Worm (Caenorhabditis elegans) whole organism, L3 larva: Measurements from ENCODE around the gene nhr-86.

Source experiments
- elt-2 ChIP-seq: sonication (generic microtip); optimal IDR thresholded peaks from 2 replicates; lab custom pipeline; 2016; ENCODE audit warnings: missing genetic modification reagents, mild to moderate bottlenecking, missing genetic modification characterization, missing compliant biosample characterization
- lin-39 ChIP-seq: fragments of 150-350 bp; optimal IDR thresholded peaks from 2 replicates; lab custom pipeline; 2018; ENCODE audit warnings: missing biosample characterization, missing genetic modification reagents, missing genetic modification characterization
- nhr-12 ChIP-seq: fragments of 150-350 bp; optimal IDR thresholded peaks from 2 replicates; lab custom pipeline; 2014; ENCODE audit warnings: missing biosample characterization, missing genetic modification characterization
- nhr-23 ChIP-seq: fragments of 150-350 bp; optimal IDR thresholded peaks from 2 replicates; lab custom pipeline; 2014; ENCODE audit warnings: missing biosample characterization, missing genetic modification reagents, missing genetic modification characterization
- nhr-237 ChIP-seq: fragments of 150-350 bp; optimal IDR thresholded peaks from 2 replicates; lab custom pipeline; 2014; ENCODE audit warnings: missing biosample characterization, missing genetic modification characterization
- pha-4 ChIP-seq: fragments of 150-350 bp; optimal IDR thresholded peaks from 2 replicates; lab custom pipeline; 2014; ENCODE audit warnings: missing biosample characterization, missing genetic modification reagents, missing genetic modification characterization
- snpc-4 ChIP-seq: fragments of 150-350 bp; optimal IDR thresholded peaks from 2 replicates; lab custom pipeline; 2014; ENCODE audit warnings: missing biosample characterization, missing genetic modification characterization
- unc-39 ChIP-seq: sonication (generic microtip); optimal IDR thresholded peaks from 4 replicates; lab custom pipeline; 2017; ENCODE audit warnings: missing biosample characterization, missing genetic modification characterization
- unc-62 ChIP-seq: fragments of 150-350 bp; sonication (generic microtip); optimal IDR thresholded peaks from 4 replicates; lab custom pipeline; 2014; ENCODE audit warnings: missing biosample characterization, missing genetic modification reagents, missing genetic modification characterization

DNA sequence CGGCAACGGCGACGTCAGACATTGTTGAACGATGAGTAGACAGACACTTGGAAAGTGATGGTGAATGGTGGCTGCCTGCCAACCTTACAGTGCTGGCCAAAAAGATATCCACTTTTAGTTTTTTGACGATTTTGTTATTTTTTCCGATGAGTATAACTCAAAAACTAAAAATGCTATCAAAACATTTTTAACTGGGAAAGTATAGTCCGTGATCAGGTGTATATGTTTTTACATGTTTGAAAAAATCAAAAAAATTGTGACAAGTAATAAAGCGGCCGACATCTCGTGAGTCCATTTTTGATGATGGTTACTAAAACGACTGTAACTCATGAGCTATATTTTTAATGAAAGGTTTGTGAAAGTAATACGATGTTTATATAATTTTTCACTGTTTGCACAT lies 35.2 kb downstream of the nhr-86 start, which contains the start of gene hil-6:
- TF ChIP-seq nhr-237 (tag; lab: Kevin White, UChicago) = no peak
- no peak for TF ChIP-seq pha-4 (tag; lab: Kevin White, UChicago)
- no peak for TF ChIP-seq lin-39
- no peak for TF ChIP-seq snpc-4 (tag; lab: Kevin White, UChicago)
- no peak for TF ChIP-seq nhr-23 (tag; lab: Kevin White, UChicago)
- no peak for TF ChIP-seq unc-62 (GFP tag; lab: Kevin White, UChicago)
- TF ChIP-seq unc-39 (tag; lab: Kevin White, UChicago) = no peak
- TF ChIP-seq nhr-12 (tag; lab: Kevin White, UChicago) = no peak
- no peak for TF ChIP-seq elt-2 (tag; lab: Kevin White, UChicago)
